Fruit fly (Drosophila melanogaster) whole organism, wandering third instar larva: Measurements from ENCODE around the gene LysE.
"Not testable (repeated sequence)": the region's sequence is repeated elsewhere in the genome, so short reads cannot be mapped to it uniquely, and the experiment has no call there.

ENCODE experiments used
- CG32264 ChIP-seq: fragments of 200-800 bp; sonication (Bioruptor generic); optimal IDR thresholded peaks from 2 replicates; lab custom pipeline; 2016; ENCODE audit warnings: missing biosample characterization, missing genetic modification characterization
- CG9705 ChIP-seq: fragments of 200-800 bp; sonication (Bioruptor generic); optimal IDR thresholded peaks from 2 replicates; lab custom pipeline; 2018; ENCODE audit warnings: missing biosample characterization, mild to moderate bottlenecking, missing genetic modification characterization
- CrebA ChIP-seq: fragments of 200-800 bp; sonication (Bioruptor generic); optimal IDR thresholded peaks from 2 replicates; lab custom pipeline; 2016; ENCODE audit warnings: missing biosample characterization, mild to moderate bottlenecking, missing genetic modification characterization, borderline replicate concordance
- Dif ChIP-seq: fragments of 200-275, 200-300 bp; sonication (Bioruptor generic); optimal IDR thresholded peaks from 2 replicates; lab custom pipeline; 2018; ENCODE audit warnings: missing biosample characterization, missing genetic modification characterization; ENCODE audit not compliant: partially characterized antibody
- GATAd ChIP-seq: sonication (Bioruptor generic); optimal IDR thresholded peaks from 2 replicates; lab custom pipeline; 2016; ENCODE audit warnings: missing biosample characterization, missing genetic modification characterization
- HLH106 ChIP-seq: fragments of 200-800 bp; optimal IDR thresholded peaks from 3 replicates; lab custom pipeline; 2019; ENCODE audit warnings: missing biosample characterization, mild to moderate bottlenecking, missing genetic modification characterization, moderate library complexity
- Hnf4 ChIP-seq: fragments of 200-800 bp; sonication (Bioruptor generic); optimal IDR thresholded peaks from 2 replicates; lab custom pipeline; 2016; ENCODE audit warnings: missing biosample characterization, mild to moderate bottlenecking, missing genetic modification characterization
- Hr78 ChIP-seq: fragments of >200 bp; optimal IDR thresholded peaks from 2 replicates; lab custom pipeline; 2017; ENCODE audit warnings: missing biosample characterization, missing genetic modification characterization
- Hr83 ChIP-seq: fragments of 200-300 bp; sonication (Bioruptor generic); optimal IDR thresholded peaks from 2 replicates; lab custom pipeline; 2016; ENCODE audit warnings: missing biosample characterization, mild to moderate bottlenecking, missing genetic modification characterization, moderate library complexity; ENCODE audit not compliant: poor library complexity, severe bottlenecking
- Mio ChIP-seq: sonication (Bioruptor generic); optimal IDR thresholded peaks from 2 replicates; lab custom pipeline; 2016; ENCODE audit warnings: missing biosample characterization, missing genetic modification characterization
- Myc ChIP-seq: fragments of >200 bp; optimal IDR thresholded peaks from 2 replicates; lab custom pipeline; 2017
- OdsH ChIP-seq: fragments of 200-800 bp; sonication (Bioruptor generic); optimal IDR thresholded peaks from 2 replicates; lab custom pipeline; 2016; ENCODE audit warnings: missing biosample characterization, mild to moderate bottlenecking, missing genetic modification characterization
- Rel ChIP-seq, 2 experiments: fragments of 200-800 bp; sonication (Bioruptor generic) in 1 of 2; optimal IDR thresholded peaks; 2 replicates in 1 of 2; 3 replicates in 1 of 2; lab custom pipeline; 2016 to 2019; ENCODE audit warnings: mild to moderate bottlenecking in 2 of 2, missing biosample characterization in 2 of 2, missing genetic modification characterization in 2 of 2, moderate library complexity in 1 of 2
- Sp1 ChIP-seq: fragments of 200-800 bp; sonication (Bioruptor generic); optimal IDR thresholded peaks from 3 replicates; lab custom pipeline; 2019; ENCODE audit warnings: missing biosample characterization, mild to moderate bottlenecking, missing genetic modification characterization, moderate library complexity
- Vsx2 ChIP-seq: fragments of 200-300, 225-300 bp; sonication (Bioruptor generic); optimal IDR thresholded peaks from 2 replicates; lab custom pipeline; 2018; ENCODE audit warnings: missing biosample characterization, missing genetic modification characterization; ENCODE audit not compliant: partially characterized antibody
- br ChIP-seq: fragments of 200-800 bp; sonication (Bioruptor generic); optimal IDR thresholded peaks from 2 replicates; lab custom pipeline; 2016; ENCODE audit warnings: missing biosample characterization, missing genetic modification characterization
- dl ChIP-seq, 2 experiments: fragments of 175-275, 200-275 bp in 1 of 2; fragments of 200-275 bp in 1 of 2; sonication (Bioruptor generic); optimal IDR thresholded peaks; lab custom pipeline; 2018; ENCODE audit warnings: mild to moderate bottlenecking in 2 of 2, missing biosample characterization in 2 of 2, missing genetic modification characterization in 2 of 2, moderate library complexity in 2 of 2; ENCODE audit not compliant: partially characterized antibody in 2 of 2, insufficient read depth in 1 of 2
- dmrt93B ChIP-seq: fragments of 200-800 bp; sonication (Bioruptor generic); optimal IDR thresholded peaks from 2 replicates; lab custom pipeline; 2018; ENCODE audit warnings: missing biosample characterization, mild to moderate bottlenecking, missing genetic modification characterization
- dsf ChIP-seq: sonication (Bioruptor generic); optimal IDR thresholded peaks from 2 replicates; lab custom pipeline; 2016; ENCODE audit warnings: missing biosample characterization, missing genetic modification characterization, borderline replicate concordance
- ey ChIP-seq: fragments of 200-800 bp; sonication (Bioruptor generic); optimal IDR thresholded peaks from 2 replicates; lab custom pipeline; 2016; ENCODE audit warnings: missing biosample characterization, missing genetic modification characterization
- foxo ChIP-seq, 2 experiments: fragments of 200-800 bp; sonication (Bioruptor generic); optimal IDR thresholded peaks; 2 replicates in 1 of 2; 3 replicates in 1 of 2; lab custom pipeline; 2016 to 2017; ENCODE audit warnings: missing biosample characterization in 2 of 2, missing genetic modification characterization in 2 of 2
- fru ChIP-seq: fragments of 200-800 bp; sonication (Bioruptor generic); optimal IDR thresholded peaks from 3 replicates; lab custom pipeline; 2016; ENCODE audit warnings: missing biosample characterization, mild to moderate bottlenecking, missing genetic modification characterization
- h ChIP-seq: fragments of 200-800 bp; sonication (Bioruptor generic); optimal IDR thresholded peaks from 3 replicates; lab custom pipeline; 2016; ENCODE audit warnings: missing biosample characterization, mild to moderate bottlenecking, missing genetic modification characterization
- jim ChIP-seq: fragments of 175-275, 200-325 bp; sonication (Bioruptor generic); optimal IDR thresholded peaks from 2 replicates; lab custom pipeline; 2016; ENCODE audit warnings: missing biosample characterization, mild to moderate bottlenecking, missing genetic modification characterization
- lola ChIP-seq: fragments of >200 bp; optimal IDR thresholded peaks from 2 replicates; lab custom pipeline; 2017; ENCODE audit warnings: missing biosample characterization, missing genetic modification characterization
- psq ChIP-seq: fragments of 200-800 bp; sonication (Bioruptor generic); optimal IDR thresholded peaks from 3 replicates; lab custom pipeline; 2017; ENCODE audit warnings: missing biosample characterization, mild to moderate bottlenecking, missing genetic modification characterization, moderate library complexity
- rgr ChIP-seq: fragments of 200-800 bp; sonication (Bioruptor generic); optimal IDR thresholded peaks from 3 replicates; lab custom pipeline; 2016; ENCODE audit warnings: missing biosample characterization, mild to moderate bottlenecking, missing genetic modification characterization
- sage ChIP-seq: fragments of 200-800 bp; sonication (Bioruptor generic); optimal IDR thresholded peaks from 2 replicates; lab custom pipeline; 2016; ENCODE audit warnings: missing biosample characterization, mild to moderate bottlenecking, missing genetic modification characterization
- sv ChIP-seq: fragments of 200-800 bp; sonication (Bioruptor generic); optimal IDR thresholded peaks from 3 replicates; lab custom pipeline; 2016; ENCODE audit warnings: missing biosample characterization, missing genetic modification characterization
- usp ChIP-seq: fragments of >200 bp; optimal IDR thresholded peaks from 2 replicates; lab custom pipeline; 2017; ENCODE audit warnings: missing biosample characterization, missing genetic modification characterization
- woc ChIP-seq: sonication (Bioruptor generic); optimal IDR thresholded peaks from 2 replicates; lab custom pipeline; 2016; ENCODE audit warnings: missing biosample characterization, mild to moderate bottlenecking, missing genetic modification characterization

The LysE gene

dm6 chr3L:1238219-1238618, 25.6 kb downstream of the LysE start, which contains the start of gene CG9192:
Gene CG9192, minus strand, starts transcription at chr3L:1238319.
- TF ChIP-seq woc (GFP tag; lab: Kevin White, UChicago) (no peak), Sp1 (GFP tag; lab: Kevin White, UChicago) (no peak), dl (GFP tag; optimal IDR thresholded peaks at IDR 0.05; lab: Kevin White, UChicago; ENCODE audit: insufficient read depth in 1 of 2, partially characterized antibody in 2 of 2) (no peak), h (GFP tag; lab: Kevin White, UChicago) (no peak), Hnf4 (GFP tag; lab: Kevin White, UChicago) (no peak), dsf (GFP tag; lab: Kevin White, UChicago) (no peak), psq (GFP tag; lab: Kevin White, UChicago) (no peak), usp (GFP tag; lab: Kevin White, UChicago) (no peak), CG32264 (no peak), Rel (GFP tag; optimal IDR thresholded peaks at IDR 0.05; lab: Kevin White, UChicago) (no peak), Rel (tag; optimal IDR thresholded peaks at IDR 0.05; lab: Kevin White, UChicago) (no peak), Vsx2 (no peak), lola (no peak)

dm6 chr3L:1245810-1246209, 33.2 kb downstream of the LysE start, which contains the start of gene Klp61F:
Gene Klp61F, minus strand, starts transcription at chr3L:1245910.
- not testable (repeated sequence) for TF ChIP-seq Hr78 (GFP tag; lab: Kevin White, UChicago); CG9705 (GFP tag; lab: Kevin White, UChicago); lola

- not testable (repeated sequence) for TF ChIP-seq Hr83; Hnf4 (GFP tag; lab: Kevin White, UChicago); jim (GFP tag; lab: Kevin White, UChicago)
Observed at dm6 chr3L:1246823-1247222, 34.2 kb downstream of the LysE start, which contains the start of gene CG32318. Gene CG32318, minus strand, starts transcription at chr3L:1246923.

- TF ChIP-seq foxo (GFP tag; optimal IDR thresholded peaks at IDR 0.05; lab: Kevin White, UChicago): peak in 1 of 2 experiments; percentile 50
- TF ChIP-seq woc (GFP tag; lab: Kevin White, UChicago): peak; percentile 60
- TF ChIP-seq CG32264: no peak
- TF ChIP-seq Rel (GFP tag; optimal IDR thresholded peaks at IDR 0.05; lab: Kevin White, UChicago): no peak
- peak; percentile 73 for TF ChIP-seq Rel (tag; optimal IDR thresholded peaks at IDR 0.05; lab: Kevin White, UChicago)
- peak; percentile 38 for TF ChIP-seq psq (GFP tag; lab: Kevin White, UChicago)
- TF ChIP-seq Sp1 (GFP tag; lab: Kevin White, UChicago): peak; percentile 30
- TF ChIP-seq sage (GFP tag; lab: Kevin White, UChicago): no peak
- TF ChIP-seq Mio (GFP tag; lab: Kevin White, UChicago): no peak
- peak; percentile 55 for TF ChIP-seq HLH106 (tag; lab: Kevin White, UChicago)
- TF ChIP-seq dmrt93B (GFP tag; lab: Kevin White, UChicago): peak; percentile 19
- peak; percentile 44 for TF ChIP-seq rgr (GFP tag; lab: Kevin White, UChicago)
- TF ChIP-seq Myc (lab: Kevin White, UChicago): peak; percentile 53
- TF ChIP-seq br (GFP tag; lab: Kevin White, UChicago): no peak
- no peak for TF ChIP-seq OdsH
- TF ChIP-seq h (GFP tag; lab: Kevin White, UChicago): peak; percentile 5
- peak; percentile 41 for TF ChIP-seq ey (GFP tag; lab: Kevin White, UChicago)
- no peak for TF ChIP-seq dl (GFP tag; optimal IDR thresholded peaks at IDR 0.05; lab: Kevin White, UChicago; ENCODE audit: insufficient read depth in 1 of 2, partially characterized antibody in 2 of 2)
- peak; percentile 37 for TF ChIP-seq sv
- TF ChIP-seq Dif (GFP tag; lab: Kevin White, UChicago): no peak
- no peak for TF ChIP-seq GATAd
- TF ChIP-seq CrebA (GFP tag; lab: Kevin White, UChicago): no peak
- TF ChIP-seq fru (GFP tag; lab: Kevin White, UChicago): peak; percentile 8
Observed at dm6 chr3L:1247627-1248295, 35.1 kb downstream of the LysE start, which contains the start of the genes Psf1 and Sac1. Gene Psf1, minus strand, starts transcription at chr3L:1247677. Gene Sac1, plus strand, starts transcription at chr3L:1247817.
